Worm (Caenorhabditis elegans) whole organism, midembryonic: ENCODE measurements around the gene W02H5.2.

Experiments
- cog-1 ChIP-seq: sonication (generic microtip); optimal IDR thresholded peaks from 2 replicates; lab custom pipeline; 2016; ENCODE audit warnings: missing genetic modification characterization, missing compliant biosample characterization
- flt-1 ChIP-seq: fragments of 200-800 bp; sonication (Bioruptor generic); IDR thresholded peaks from 2 replicates; pipeline ENCODE4 v1.3.6; 2022; ENCODE audit warnings: missing genetic modification characterization, missing compliant biosample characterization
- med-1 ChIP-seq: sonication (generic microtip); optimal IDR thresholded peaks from 2 replicates; lab custom pipeline; 2017; ENCODE audit warnings: missing genetic modification characterization, mild to moderate bottlenecking, missing compliant biosample characterization, antibody characterized with exemption, missing genetic modification reagents; ENCODE audit not compliant: insufficient read depth
- tab-1 ChIP-seq: fragments of 200-800 bp; sonication (Bioruptor generic); IDR thresholded peaks from 2 replicates; pipeline ENCODE4 v1.3.6; 2022; ENCODE audit warnings: missing genetic modification characterization, missing compliant biosample characterization
- ztf-29 ChIP-seq: fragments of 200-800 bp; sonication (Bioruptor generic); IDR thresholded peaks from 2 replicates; pipeline ENCODE4 v1.3.6; 2022; ENCODE audit warnings: missing genetic modification reagents, missing genetic modification characterization, missing compliant biosample characterization

DNA sequence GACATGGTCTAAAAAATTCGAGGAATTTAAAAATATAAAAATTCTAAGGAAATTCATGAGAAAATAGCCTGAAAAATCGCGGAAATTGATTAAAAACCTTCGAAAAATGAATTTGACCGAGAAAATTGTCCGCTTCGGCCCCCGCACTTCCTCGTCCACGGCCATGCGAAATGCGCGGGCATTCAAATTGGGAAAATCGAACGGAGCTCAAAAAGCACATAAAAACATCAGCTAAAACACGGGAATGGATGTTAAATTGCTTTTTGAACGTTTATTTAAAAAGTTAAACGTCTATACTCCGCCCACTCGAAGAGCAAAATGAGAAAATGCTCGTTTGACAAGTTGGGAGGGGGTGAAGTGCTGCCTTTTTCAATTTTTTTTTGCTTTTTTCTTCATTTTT is 36.1 kb upstream of the W02H5.2 start, which contains the start of gene F53E10.6:
- no peak for TF ChIP-seq med-1 (GFP tag; lab: Kevin White, UChicago)
- peak; percentile 4 for TF ChIP-seq cog-1 (tag; lab: Kevin White, UChicago)
- no peak for TF ChIP-seq ztf-29 (GFP tag; lab: Robert Waterston, UW)
- no peak for TF ChIP-seq tab-1
- TF ChIP-seq flt-1 (GFP tag; lab: Robert Waterston, UW): no peak
